Fruit fly (Drosophila melanogaster): Measurements from ENCODE around the gene pad.

Gene pad

dm6 chr3R:16331809-16332343, 10.2 kb upstream of the pad start (continued):
- TF ChIP-seq Neu2 (GFP tag; optimal IDR thresholded peaks at IDR 0.05; ENCODE audit: borderline replicate concordance) (no peak), h (optimal IDR thresholded peaks at IDR 0.05) (no peak), CG17802 (tag; optimal IDR thresholded peaks at IDR 0.05) (no peak), Awh (GFP tag; IDR thresholded peaks at IDR 0.05) (peak; percentile 84), ac (GFP tag; optimal IDR thresholded peaks at IDR 0.05) (peak; percentile 60), CG2120 (GFP tag; optimal IDR thresholded peaks at IDR 0.05) (peak; percentile 60), CG17359 (tag; optimal IDR thresholded peaks at IDR 0.05) (peak; percentile 33), CG4617 (GFP tag; optimal IDR thresholded peaks at IDR 0.05; ENCODE audit: borderline replicate concordance) (peak; percentile 0), ken (GFP tag; IDR thresholded peaks at IDR 0.05) (no peak), Deaf1 (tag; optimal IDR thresholded peaks at IDR 0.05) (no peak), sens-2 (GFP tag; IDR thresholded peaks at IDR 0.05) (peak; percentile 23; the same call in 1 of the 2 replicates), Bdp1 (GFP tag; optimal IDR thresholded peaks at IDR 0.05) (peak; percentile 78), HmgD (GFP tag; optimal IDR thresholded peaks at IDR 0.05) (no peak), CG18599 (GFP tag; optimal IDR thresholded peaks at IDR 0.05) (peak; percentile 43), CG8924 (tag; optimal IDR thresholded peaks at IDR 0.05) (peak; percentile 31), Eip74EF (GFP tag; optimal IDR thresholded peaks at IDR 0.05) (peak in 1 of 2 experiments; percentile 39), fru (optimal IDR thresholded peaks at IDR 0.05) (no peak), tna (GFP tag; IDR thresholded peaks at IDR 0.05; ENCODE audit: partially characterized antibody) (no peak), CG2129 (GFP tag; IDR thresholded peaks at IDR 0.05; ENCODE audit: partially characterized antibody) (no peak), CG12236 (GFP tag; optimal IDR thresholded peaks at IDR 0.05) (peak; percentile 77), slou (GFP tag; optimal IDR thresholded peaks at IDR 0.05) (peak; percentile 30), CG9215 (GFP tag; IDR thresholded peaks at IDR 0.05) (no peak), sd (tag; optimal IDR thresholded peaks at IDR 0.05) (peak; percentile 21), ash1 (GFP tag; optimal IDR thresholded peaks at IDR 0.05) (no peak), cas (GFP tag; IDR thresholded peaks at IDR 0.05) (no peak), grn (GFP tag; optimal IDR thresholded peaks at IDR 0.05) (peak; percentile 77), CG4854 (GFP tag; optimal IDR thresholded peaks at IDR 0.05) (peak; percentile 21), CG16815 (GFP tag; optimal IDR thresholded peaks at IDR 0.05) (peak; percentile 24), CG4282 (GFP tag; optimal IDR thresholded peaks at IDR 0.05) (no peak), CG33213 (GFP tag; optimal IDR thresholded peaks at IDR 0.05) (peak; percentile 73), jigr1 (GFP tag; IDR thresholded peaks at IDR 0.05) (no peak), CG6813 (GFP tag; optimal IDR thresholded peaks at IDR 0.05) (peak; percentile 86), jumu (GFP tag; optimal IDR thresholded peaks at IDR 0.05) (peak; percentile 28), cad (GFP tag; optimal IDR thresholded peaks at IDR 0.05) (no peak), CHES-1-like (GFP tag; optimal IDR thresholded peaks at IDR 0.05) (peak; percentile 74), CG17568 (GFP tag; optimal IDR thresholded peaks at IDR 0.05) (peak; percentile 87), vfl (GFP tag; optimal IDR thresholded peaks at IDR 0.05) (no peak), usp (GFP tag; optimal IDR thresholded peaks at IDR 0.05) (no peak), CG18476 (GFP tag; optimal IDR thresholded peaks at IDR 0.05) (no peak), CG6791 (GFP tag; IDR thresholded peaks at IDR 0.05; ENCODE audit: partially characterized antibody) (no peak), Sry-δ (GFP tag; optimal IDR thresholded peaks at IDR 0.05) (no peak), yki (optimal IDR thresholded peaks at IDR 0.05) (no peak), Hr51 (GFP tag; optimal IDR thresholded peaks at IDR 0.05) (peak in 1 of 2 experiments; percentile 63), CG9727 (GFP tag; optimal IDR thresholded peaks at IDR 0.05) (peak; percentile 73), CG11695 (GFP tag; IDR thresholded peaks at IDR 0.05) (0 out of 3 replicates have a peak, but pooled peaks have one; percentile 61), Sox102F (GFP tag; optimal IDR thresholded peaks at IDR 0.05) (peak; percentile 10), Ets97D (GFP tag; optimal IDR thresholded peaks at IDR 0.05) (no peak), Hr3 (GFP tag; optimal IDR thresholded peaks at IDR 0.05) (no peak), CG9932 (GFP tag; IDR thresholded peaks at IDR 0.05) (0 out of 2 replicates have a peak, but pooled peaks have one; percentile 35), CG11560 (tag; IDR thresholded peaks at IDR 0.05) (peak; percentile 52; the same call in 1 of the 3 replicates), BEAF-32 (GFP tag; optimal IDR thresholded peaks at IDR 0.05) (no peak)
